Fruit fly (Drosophila melanogaster) whole organism, adult: Measurements from ENCODE around the gene CG46439.

Experiments
- CG11617 ChIP-seq: fragments of 200-800 bp; sonication (Bioruptor generic); optimal IDR thresholded peaks from 2 replicates; lab custom pipeline; 2017; ENCODE audit warnings: mild to moderate bottlenecking, missing biosample characterization, missing genetic modification reagents, missing genetic modification characterization
- CG33017 ChIP-seq: fragments of 200-800 bp; sonication (Bioruptor generic); optimal IDR thresholded peaks from 2 replicates; lab custom pipeline; 2018; ENCODE audit warnings: missing biosample characterization, mild to moderate bottlenecking, missing genetic modification characterization, moderate library complexity
- Hr96 ChIP-seq: fragments of 200-800 bp; sonication (Bioruptor generic); optimal IDR thresholded peaks from 2 replicates; lab custom pipeline; 2016; ENCODE audit warnings: missing biosample characterization, missing genetic modification characterization
- cnc ChIP-seq, 2 experiments: fragments of >200 bp; optimal IDR thresholded peaks; 2 replicates each; lab custom pipeline; 2017
- pad ChIP-seq: fragments of 200-800 bp; sonication (Bioruptor generic); optimal IDR thresholded peaks from 3 replicates; lab custom pipeline; 2017; ENCODE audit warnings: missing biosample characterization, missing genetic modification characterization, mild to moderate bottlenecking, moderate library complexity, missing genetic modification reagents
- toe ChIP-seq: fragments of 200-800 bp; sonication (Bioruptor generic); optimal IDR thresholded peaks from 2 replicates; lab custom pipeline; 2016; ENCODE audit warnings: missing biosample characterization, missing genetic modification characterization

- TF ChIP-seq toe (GFP tag; lab: Kevin White, UChicago) = no peak
- no peak for TF ChIP-seq pad (GFP tag; lab: Kevin White, UChicago)
- TF ChIP-seq CG33017 (tag; lab: Kevin White, UChicago) = no peak
- no peak for TF ChIP-seq CG11617 (GFP tag; lab: Kevin White, UChicago)
- TF ChIP-seq cnc (optimal IDR thresholded peaks at IDR 0.05; lab: Kevin White, UChicago) = no peak
- TF ChIP-seq Hr96 (GFP tag; lab: Kevin White, UChicago) = no peak
These were observed 3.5 kb downstream of the CG46439 start for dm6 chr3L:11092610-11092961.
